Fruit fly (Drosophila melanogaster) whole organism, embryonic: ENCODE measurements around the gene Caper.

Experiments
- Atf-2 ChIP-seq: fragments of 200-800 bp; sonication (Bioruptor generic); optimal IDR thresholded peaks from 2 replicates; lab custom pipeline; 2016; ENCODE audit warnings: missing biosample characterization, missing genetic modification characterization
- CG10274 ChIP-seq: fragments of 200-800 bp; sonication (Bioruptor generic); optimal IDR thresholded peaks from 3 replicates; lab custom pipeline; 2017; ENCODE audit warnings: missing biosample characterization, mild to moderate bottlenecking, missing genetic modification characterization
- CG11085 ChIP-seq: fragments of 200-800 bp; sonication (Bioruptor generic); IDR thresholded peaks from 2 replicates; pipeline ENCODE4 v1.3.6; 2022; ENCODE audit warnings: missing biosample characterization, missing genetic modification characterization
- CG13424 ChIP-seq: fragments of 200-800 bp; sonication (Bioruptor generic); optimal IDR thresholded peaks from 2 replicates; lab custom pipeline; 2019; ENCODE audit warnings: missing biosample characterization, mild to moderate bottlenecking, missing genetic modification characterization, moderate library complexity
- CG15011 ChIP-seq: fragments of 200-800 bp; sonication (Bioruptor generic); optimal IDR thresholded peaks from 3 replicates; lab custom pipeline; 2018; ENCODE audit warnings: missing biosample characterization, mild to moderate bottlenecking, missing genetic modification characterization
- CG15073 ChIP-seq: fragments of 200-800 bp; sonication (Bioruptor generic); optimal IDR thresholded peaks from 2 replicates; lab custom pipeline; 2016; ENCODE audit warnings: missing biosample characterization, missing genetic modification characterization
- CG15479 ChIP-seq: fragments of 200-800 bp; sonication (Bioruptor generic); optimal IDR thresholded peaks from 3 replicates; lab custom pipeline; 2019; ENCODE audit warnings: missing biosample characterization, mild to moderate bottlenecking, missing genetic modification characterization, moderate library complexity
- CG15696 ChIP-seq: fragments of 200-800 bp; sonication (Bioruptor generic); optimal IDR thresholded peaks from 2 replicates; lab custom pipeline; 2019; ENCODE audit warnings: missing biosample characterization, mild to moderate bottlenecking, missing genetic modification characterization, moderate library complexity
- CG1647 ChIP-seq: fragments of 200-800 bp; sonication (Bioruptor generic); optimal IDR thresholded peaks from 3 replicates; lab custom pipeline; 2016; ENCODE audit warnings: missing biosample characterization, missing genetic modification characterization
- CG18011 ChIP-seq: fragments of 200-800 bp; sonication (Bioruptor generic); optimal IDR thresholded peaks from 2 replicates; lab custom pipeline; 2017; ENCODE audit warnings: missing biosample characterization, missing genetic modification characterization, mild to moderate bottlenecking, moderate library complexity, missing genotype
- CG30403 ChIP-seq: fragments of 200-800 bp; sonication (Bioruptor generic); optimal IDR thresholded peaks from 3 replicates; lab custom pipeline; 2016; ENCODE audit warnings: missing biosample characterization, missing genetic modification characterization
- CG31441 ChIP-seq: fragments of 200-800 bp; sonication (Bioruptor generic); IDR thresholded peaks from 2 replicates; pipeline ENCODE4 v1.3.6; 2022; ENCODE audit warnings: missing biosample characterization, missing genetic modification characterization
- CG3163 ChIP-seq: fragments of 200-800 bp; sonication (Bioruptor generic); optimal IDR thresholded peaks from 3 replicates; lab custom pipeline; 2016; ENCODE audit warnings: missing biosample characterization, missing genetic modification characterization
- CG3281 ChIP-seq: fragments of 200-800 bp; sonication (Bioruptor generic); optimal IDR thresholded peaks from 3 replicates; lab custom pipeline; 2017; ENCODE audit warnings: missing biosample characterization, mild to moderate bottlenecking, missing genetic modification characterization
- CG6791 ChIP-seq: fragments of 200-800 bp; sonication (Bioruptor generic); IDR thresholded peaks from 3 replicates; pipeline ENCODE4 v1.3.6; 2022; ENCODE audit warnings: missing biosample characterization, missing genetic modification characterization; ENCODE audit not compliant: partially characterized antibody
- CG9609 ChIP-seq: fragments of 200-800 bp; sonication (Bioruptor generic); optimal IDR thresholded peaks from 3 replicates; lab custom pipeline; 2016; ENCODE audit warnings: missing biosample characterization, missing genetic modification characterization
- CG9876 ChIP-seq: fragments of 200-800 bp; sonication (Bioruptor generic); optimal IDR thresholded peaks from 2 replicates; lab custom pipeline; 2016; ENCODE audit warnings: missing biosample characterization, missing genetic modification characterization
- D19A ChIP-seq: fragments of 200-800 bp; optimal IDR thresholded peaks from 3 replicates; lab custom pipeline; 2019; ENCODE audit warnings: missing biosample characterization, mild to moderate bottlenecking, missing genetic modification characterization, moderate library complexity
- Dll ChIP-seq: fragments of 200-800 bp; sonication (Bioruptor generic); IDR thresholded peaks from 4 replicates; pipeline ENCODE4 v1.3.6; 2022; ENCODE audit warnings: missing biosample characterization, missing genetic modification characterization; ENCODE audit not compliant: partially characterized antibody
- Elba2 ChIP-seq: fragments of 200-800 bp; sonication (Bioruptor generic); optimal IDR thresholded peaks from 3 replicates; lab custom pipeline; 2016; ENCODE audit warnings: missing biosample characterization, missing genetic modification characterization
- Ets65A ChIP-seq: fragments of 200-800 bp; sonication (Bioruptor generic); peaks from one replicate; lab custom pipeline; 2016; ENCODE audit warnings: missing biosample characterization, missing genetic modification characterization
- Fer3 ChIP-seq: fragments of 200-800 bp; sonication (Bioruptor generic); optimal IDR thresholded peaks from 2 replicates; lab custom pipeline; 2018; ENCODE audit warnings: missing biosample characterization, mild to moderate bottlenecking, missing genetic modification characterization, moderate library complexity
- HLHmδ ChIP-seq: fragments of 200-800 bp; sonication (Bioruptor generic); optimal IDR thresholded peaks from 2 replicates; lab custom pipeline; 2018; ENCODE audit warnings: missing biosample characterization, mild to moderate bottlenecking, missing genetic modification characterization, moderate library complexity
- Lhr ChIP-seq: fragments of 200-800 bp; sonication (Bioruptor generic); optimal IDR thresholded peaks from 3 replicates; lab custom pipeline; 2017; ENCODE audit warnings: mild to moderate bottlenecking, missing biosample characterization, missing genetic modification reagents, missing genetic modification characterization
- Mes4 ChIP-seq: fragments of 200-800 bp; sonication (Bioruptor generic); optimal IDR thresholded peaks from 2 replicates; lab custom pipeline; 2016; ENCODE audit warnings: missing biosample characterization, missing genetic modification characterization
- NFAT ChIP-seq: fragments of 200-800 bp; sonication (Bioruptor generic); IDR thresholded peaks from 2 replicates; pipeline ENCODE4 v1.3.6; 2022; ENCODE audit warnings: missing biosample characterization, missing genetic modification characterization
- Optix ChIP-seq: fragments of 200-800 bp; sonication (Bioruptor generic); IDR thresholded peaks from 3 replicates; pipeline ENCODE4 v1.3.6; 2022; ENCODE audit warnings: missing biosample characterization, missing genetic modification characterization
- PHDP ChIP-seq: fragments of 200-800 bp; sonication (Bioruptor generic); optimal IDR thresholded peaks from 3 replicates; lab custom pipeline; 2018; ENCODE audit warnings: missing biosample characterization, mild to moderate bottlenecking, missing genetic modification characterization, moderate library complexity
- Rx ChIP-seq: fragments of 200-800 bp; sonication (Bioruptor generic); IDR thresholded peaks from 2 replicates; pipeline ENCODE4 v1.3.6; 2022; ENCODE audit warnings: missing biosample characterization, missing genetic modification characterization
- Sox100B ChIP-seq: fragments of 200-800 bp; sonication (Bioruptor generic); optimal IDR thresholded peaks from 3 replicates; lab custom pipeline; 2018; ENCODE audit warnings: missing biosample characterization, mild to moderate bottlenecking, missing genetic modification characterization
- Usf ChIP-seq: fragments of 200-800 bp; sonication (Bioruptor generic); optimal IDR thresholded peaks from 2 replicates; lab custom pipeline; 2017; ENCODE audit warnings: missing genotype, missing biosample characterization, missing genetic modification characterization
- ash1 ChIP-seq: fragments of 200-800 bp; sonication (Bioruptor generic); optimal IDR thresholded peaks from 2 replicates; lab custom pipeline; 2018; ENCODE audit warnings: missing biosample characterization, mild to moderate bottlenecking, missing genetic modification characterization
- crc ChIP-seq: fragments of 200-800 bp; sonication (Bioruptor generic); optimal IDR thresholded peaks from 2 replicates; lab custom pipeline; 2016; ENCODE audit warnings: missing biosample characterization, missing genetic modification characterization
- crol ChIP-seq: fragments of 200-800 bp; sonication (Bioruptor generic); IDR thresholded peaks from 2 replicates; pipeline ENCODE4 v1.3.6; 2022; ENCODE audit warnings: missing biosample characterization, missing genetic modification characterization
- dati ChIP-seq: fragments of 200-800 bp; sonication (Bioruptor generic); IDR thresholded peaks from 2 replicates; pipeline ENCODE4 v1.3.6; 2022; ENCODE audit warnings: missing biosample characterization, missing genetic modification characterization
- emc ChIP-seq: fragments of 200-800 bp; sonication (Bioruptor generic); optimal IDR thresholded peaks from 2 replicates; lab custom pipeline; 2016; ENCODE audit warnings: missing biosample characterization, missing genetic modification characterization
- fru ChIP-seq: fragments of >200 bp; optimal IDR thresholded peaks from 2 replicates; lab custom pipeline; 2017
- grn ChIP-seq: fragments of 200-800 bp; sonication (Bioruptor generic); optimal IDR thresholded peaks from 3 replicates; lab custom pipeline; 2017; ENCODE audit warnings: missing biosample characterization, missing genetic modification characterization
- gsb-n ChIP-seq: fragments of 200-800 bp; sonication (Bioruptor generic); optimal IDR thresholded peaks from 3 replicates; lab custom pipeline; 2018; ENCODE audit warnings: missing biosample characterization, mild to moderate bottlenecking, missing genetic modification characterization
- hb ChIP-seq: fragments of 200-800 bp; sonication (Bioruptor generic); IDR thresholded peaks from 3 replicates; pipeline ENCODE4 v1.3.6; 2022; ENCODE audit warnings: missing biosample characterization, missing genetic modification characterization; ENCODE audit not compliant: partially characterized antibody
- prd ChIP-seq, 3 experiments: fragments of >200 bp in 2 of 3; fragments of 200-800 bp in 1 of 3; sonication (Bioruptor generic) in 1 of 3; optimal IDR thresholded peaks in 2 of 3; IDR thresholded peaks in 1 of 3; 2 replicates in 2 of 3; 3 replicates in 1 of 3; pipeline versions ENCODE4 v1.3.6 to Lab custom; 2017 to 2022; ENCODE audit warnings: missing biosample characterization in 1 of 3, missing genetic modification characterization in 1 of 3
- slp2 ChIP-seq: fragments of 200-800 bp; sonication (Bioruptor generic); optimal IDR thresholded peaks from 2 replicates; lab custom pipeline; 2016; ENCODE audit warnings: missing biosample characterization, missing genetic modification characterization
- sqz ChIP-seq: fragments of 200-800 bp; sonication (Bioruptor generic); optimal IDR thresholded peaks from 3 replicates; lab custom pipeline; 2018; ENCODE audit warnings: missing biosample characterization, mild to moderate bottlenecking, missing genetic modification characterization
- stwl ChIP-seq: fragments of 200-800 bp; sonication (Bioruptor generic); optimal IDR thresholded peaks from 3 replicates; lab custom pipeline; 2018; ENCODE audit warnings: missing biosample characterization, mild to moderate bottlenecking, missing genetic modification characterization, moderate library complexity
- sug ChIP-seq: fragments of 200-800 bp; optimal IDR thresholded peaks from 2 replicates; lab custom pipeline; 2019; ENCODE audit warnings: missing biosample characterization, mild to moderate bottlenecking, missing genetic modification characterization, moderate library complexity
- trh ChIP-seq: fragments of 200-800 bp; sonication (Bioruptor generic); optimal IDR thresholded peaks from 2 replicates; lab custom pipeline; 2016; ENCODE audit warnings: missing biosample characterization, missing genetic modification characterization
- ttk ChIP-seq: fragments of 200-800 bp; sonication (Bioruptor generic); IDR thresholded peaks from 2 replicates; pipeline ENCODE4 v2.1.2; 2022; ENCODE audit warnings: missing biosample characterization, missing genetic modification characterization
- twi ChIP-seq: fragments of 200-800 bp; optimal IDR thresholded peaks from 2 replicates; lab custom pipeline; 2019; ENCODE audit warnings: missing biosample characterization, mild to moderate bottlenecking, missing genetic modification characterization, moderate library complexity
- tx ChIP-seq: fragments of 200-800 bp; sonication (Bioruptor generic); optimal IDR thresholded peaks from 2 replicates; lab custom pipeline; 2016; ENCODE audit warnings: missing biosample characterization, missing genetic modification characterization
- yki ChIP-seq: fragments of >200 bp; optimal IDR thresholded peaks from 3 replicates; lab custom pipeline; 2018
- zen2 ChIP-seq: fragments of 200-800 bp; sonication (Bioruptor generic); IDR thresholded peaks from 3 replicates; pipeline ENCODE4 v1.3.6; 2022; ENCODE audit warnings: missing biosample characterization, missing genetic modification characterization; ENCODE audit not compliant: partially characterized antibody

Caper gene

dm6 chr2L:7023614-7024259 is 8.8 kb upstream of the Caper start, which contains the start of gene Gart (continued):
- no peak for TF ChIP-seq stwl (tag; lab: Kevin White, UChicago)
- peak; percentile 71 for TF ChIP-seq PHDP (tag; lab: Kevin White, UChicago)
- TF ChIP-seq gsb-n (tag; lab: Kevin White, UChicago), result no peak
- TF ChIP-seq CG11085, result no peak
- TF ChIP-seq zen2, result no peak
- no peak for TF ChIP-seq Elba2 (GFP tag; lab: Kevin White, UChicago)
- no peak for TF ChIP-seq hb
- TF ChIP-seq CG13424 (tag; lab: Kevin White, UChicago), result peak; percentile 69
- peak; percentile 61; the same call in 1 of the 3 replicates for TF ChIP-seq Optix
- peak; percentile 47 for TF ChIP-seq grn (GFP tag; lab: Kevin White, UChicago)
- TF ChIP-seq fru (lab: Kevin White, UChicago), result no peak
- TF ChIP-seq twi, result peak; percentile 30
- peak; percentile 59 for TF ChIP-seq CG9876 (GFP tag; lab: Kevin White, UChicago)
- TF ChIP-seq ttk, result peak; percentile 58; the same call in 1 of the 2 replicates
- peak; percentile 69 for TF ChIP-seq CG9609
- TF ChIP-seq D19A (tag; lab: Kevin White, UChicago), result peak; percentile 93
- TF ChIP-seq Mes4 (GFP tag; lab: Kevin White, UChicago), result peak; percentile 50
- peak; percentile 36 for TF ChIP-seq NFAT (GFP tag; lab: Robert Waterston, UW)
- peak; percentile 11 for TF ChIP-seq trh (GFP tag; lab: Kevin White, UChicago)
- no peak for TF ChIP-seq crol
- peak; percentile 2 for TF ChIP-seq CG15073 (GFP tag; lab: Kevin White, UChicago)
- TF ChIP-seq CG6791 (GFP tag; lab: Robert Waterston, UW), result no peak
- TF ChIP-seq slp2 (GFP tag; lab: Kevin White, UChicago), result peak; percentile 40
- TF ChIP-seq Rx (GFP tag; lab: Robert Waterston, UW), result no peak
- TF ChIP-seq Sox100B (GFP tag; lab: Kevin White, UChicago), result no peak
- no peak for TF ChIP-seq HLHmδ (GFP tag; lab: Kevin White, UChicago)
- TF ChIP-seq CG15479 (GFP tag; lab: Kevin White, UChicago), result peak; percentile 20
- no peak for TF ChIP-seq Dll (GFP tag; lab: Robert Waterston, UW)
- TF ChIP-seq ash1 (GFP tag; lab: Kevin White, UChicago), result no peak
- peak; percentile 93 for TF ChIP-seq Ets65A
- peak; percentile 76 for TF ChIP-seq CG30403 (GFP tag; lab: Kevin White, UChicago)
- TF ChIP-seq Usf (GFP tag; lab: Kevin White, UChicago), result peak; percentile 4
- no peak for TF ChIP-seq Lhr (GFP tag; lab: Kevin White, UChicago)
- no peak for TF ChIP-seq yki (lab: Kevin White, UChicago)
- peak; percentile 51 for TF ChIP-seq CG3163 (GFP tag; lab: Kevin White, UChicago)
- TF ChIP-seq Atf-2 (GFP tag; lab: Kevin White, UChicago), result peak; percentile 7
- peak; percentile 16 for TF ChIP-seq Fer3
- peak; percentile 89 for TF ChIP-seq sug (tag; lab: Kevin White, UChicago)
- TF ChIP-seq crc (GFP tag; lab: Kevin White, UChicago), result peak; percentile 46
- TF ChIP-seq emc (GFP tag; lab: Kevin White, UChicago), result no peak
- TF ChIP-seq CG31441 (GFP tag; lab: Robert Waterston, UW), result no peak
- TF ChIP-seq dati (GFP tag; lab: Robert Waterston, UW), result no peak
- no peak for TF ChIP-seq sqz (GFP tag; lab: Kevin White, UChicago)
- TF ChIP-seq CG10274 (GFP tag; lab: Kevin White, UChicago), result no peak
- TF ChIP-seq prd (optimal IDR thresholded peaks at IDR 0.05; lab: Kevin White, UChicago), result no peak
- no peak for TF ChIP-seq prd (GFP tag; IDR thresholded peaks at IDR 0.05; lab: Robert Waterston, UW)
- peak; percentile 54 for TF ChIP-seq CG1647 (GFP tag; lab: Kevin White, UChicago)
- no peak for TF ChIP-seq CG15696 (tag; lab: Kevin White, UChicago)
- TF ChIP-seq CG3281, result peak; percentile 41
- no peak for TF ChIP-seq CG15011 (GFP tag; lab: Kevin White, UChicago)
- TF ChIP-seq tx (GFP tag; lab: Kevin White, UChicago), result peak; percentile 57
- no peak for TF ChIP-seq CG18011 (GFP tag; lab: Kevin White, UChicago)
